Worm (Caenorhabditis elegans) whole organism, L4 larva: Measurements from ENCODE around the gene C08E8.4.

Experiments used
- Y48G9A.11 ChIP-seq: fragments of 200-800 bp; sonication (Bioruptor generic); IDR thresholded peaks from 2 replicates; pipeline ENCODE4 v1.3.6; 2022; ENCODE audit warnings: missing genetic modification reagents, missing genetic modification characterization, missing compliant biosample characterization
- ces-1 ChIP-seq: fragments of 150-350 bp; sonication (generic microtip); optimal IDR thresholded peaks from 4 replicates; lab custom pipeline; 2014; ENCODE audit warnings: missing biosample characterization, missing genetic modification reagents, missing genetic modification characterization
- daf-16 ChIP-seq, 3 experiments: sonication (generic microtip); optimal IDR thresholded peaks; 2 replicates each; lab custom pipeline; 2016 to 2017; ENCODE audit warnings: missing genetic modification characterization in 3 of 3, missing genetic modification reagents in 3 of 3, mild to moderate bottlenecking in 2 of 3, missing compliant biosample characterization in 2 of 3, missing biosample characterization in 1 of 3, moderate library complexity in 1 of 3
- duxl-1 ChIP-seq: sonication (generic microtip); optimal IDR thresholded peaks from 2 replicates; lab custom pipeline; 2016; ENCODE audit warnings: mild to moderate bottlenecking, missing genetic modification characterization, moderate library complexity, missing compliant biosample characterization; ENCODE audit not compliant: poor library complexity
- nhr-25 ChIP-seq: sonication (generic microtip); optimal IDR thresholded peaks from 2 replicates; lab custom pipeline; 2017; ENCODE audit warnings: missing genetic modification characterization, mild to moderate bottlenecking, missing compliant biosample characterization, antibody characterized with exemption, moderate library complexity, borderline replicate concordance; ENCODE audit not compliant: insufficient read depth
- tag-97 ChIP-seq: fragments of 200-800 bp; sonication (Bioruptor generic); IDR thresholded peaks from 2 replicates; pipeline ENCODE4 v1.3.6; 2022; ENCODE audit warnings: missing genetic modification characterization, missing compliant biosample characterization
- unc-62 ChIP-seq, 3 experiments: fragments of 150-350 bp in 1 of 3; sonication (generic microtip); optimal IDR thresholded peaks in 2 of 3; peaks in 1 of 3; 1 replicate in 1 of 3; 2 replicates in 2 of 3; lab custom pipeline; 2014 to 2017; ENCODE audit warnings: missing biosample characterization in 3 of 3, missing genetic modification characterization in 3 of 3, missing genetic modification reagents in 3 of 3, missing genotype in 1 of 3
- zfp-2 ChIP-seq: sonication (generic microtip); optimal IDR thresholded peaks from 2 replicates; lab custom pipeline; 2016; ENCODE audit warnings: mild to moderate bottlenecking, missing genetic modification characterization, missing compliant biosample characterization
- ztf-11 ChIP-seq: fragments of 150-350 bp; optimal IDR thresholded peaks from 2 replicates; lab custom pipeline; 2014; ENCODE audit warnings: missing biosample characterization, missing genetic modification characterization

ce11 chrV:18339807-18340206 is 31.8 kb upstream of the C08E8.4 start, which contains the start of gene C08E8.10:
- TF ChIP-seq unc-62 (GFP tag; optimal IDR thresholded peaks at IDR 0.05 in 1 of 2; lab: Kevin White, UChicago) (no peak), unc-62 (tag; optimal IDR thresholded peaks at IDR 0.05; lab: Kevin White, UChicago) (no peak), duxl-1 (tag; lab: Kevin White, UChicago) (no peak), zfp-2 (tag; lab: Kevin White, UChicago) (no peak), Y48G9A.11 (GFP tag; lab: Robert Waterston, UW) (no peak), nhr-25 (tag; lab: Kevin White, UChicago) (no peak), daf-16 (GFP tag; optimal IDR thresholded peaks at IDR 0.05; lab: Kevin White, UChicago) (no peak), daf-16 (tag; optimal IDR thresholded peaks at IDR 0.05; lab: Kevin White, UChicago) (no peak), tag-97 (GFP tag; lab: Robert Waterston, UW) (no peak), ztf-11 (tag; lab: Kevin White, UChicago) (no peak), ces-1 (GFP tag; lab: Kevin White, UChicago) (no peak)
